Fruit fly (Drosophila melanogaster): Measurements from ENCODE around the gene CG7560.

The CG7560 gene

DNA sequence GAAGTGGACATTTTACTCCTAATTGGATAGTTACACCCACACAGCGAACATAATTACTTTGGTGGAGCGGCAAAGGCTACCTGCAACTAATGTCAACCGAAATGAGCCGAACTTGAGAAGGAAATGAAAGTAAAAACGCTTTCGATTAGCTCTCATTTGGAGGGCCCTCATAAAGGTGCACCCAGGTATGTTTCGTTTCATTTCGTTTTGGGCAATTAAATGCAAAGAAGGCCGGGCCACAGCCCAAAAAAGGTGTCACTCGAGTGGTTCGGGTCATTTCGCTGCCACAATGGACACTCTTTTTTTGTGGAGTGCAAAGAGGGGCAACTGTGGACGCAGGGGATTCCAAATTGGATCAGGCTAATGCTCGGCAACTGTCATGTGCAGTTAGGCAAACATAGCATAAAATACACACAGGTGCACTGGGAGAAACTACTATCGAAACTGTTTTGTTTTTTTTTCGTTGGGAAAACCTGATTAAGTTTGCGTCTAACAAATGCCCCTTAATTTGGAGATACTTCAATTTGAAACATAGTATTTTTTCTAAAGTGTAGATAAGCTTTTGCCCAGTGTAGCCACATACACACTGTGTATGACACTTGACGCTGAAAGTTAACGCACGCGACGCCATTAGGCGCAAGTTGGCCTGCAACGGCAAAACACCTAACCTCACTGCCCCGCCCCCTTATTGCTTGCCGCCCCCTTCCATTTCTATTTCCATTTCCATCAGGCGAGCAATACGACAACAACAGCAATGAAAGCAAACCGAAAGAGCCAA, 8.3 kb upstream of the CG7560 start (continued):
- TF ChIP-seq ssp (GFP tag; IDR thresholded peaks at IDR 0.05) (peak; percentile 86), CG31388 (GFP tag; optimal IDR thresholded peaks at IDR 0.05) (peak; percentile 78), ase (GFP tag; IDR thresholded peaks at IDR 0.05) (peak; percentile 91), CG17186 (GFP tag; optimal IDR thresholded peaks at IDR 0.05) (peak; percentile 84), CG4282 (GFP tag; optimal IDR thresholded peaks at IDR 0.05) (no peak), ERR (GFP tag; optimal IDR thresholded peaks at IDR 0.05) (peak; percentile 63), gem (tag; optimal IDR thresholded peaks at IDR 0.05) (peak; percentile 90), CG8944 (GFP tag; optimal IDR thresholded peaks at IDR 0.05) (peak; percentile 85), Dll (GFP tag; IDR thresholded peaks at IDR 0.05; ENCODE audit: partially characterized antibody) (no peak), CG4730 (GFP tag; IDR thresholded peaks at IDR 0.05) (peak; percentile 91), nmo (GFP tag; optimal IDR thresholded peaks at IDR 0.05) (peak; percentile 88), ara (GFP tag; IDR thresholded peaks at IDR 0.05) (peak; percentile 98), danr (GFP tag; IDR thresholded peaks at IDR 0.05) (peak; percentile 89), CG8359 (GFP tag; optimal IDR thresholded peaks at IDR 0.05; ENCODE audit: borderline replicate concordance) (peak; percentile 69), CG3847 (GFP tag; IDR thresholded peaks at IDR 0.05) (peak; percentile 70), CG3163 (GFP tag; optimal IDR thresholded peaks at IDR 0.05) (peak; percentile 69), eve (GFP tag; optimal IDR thresholded peaks at IDR 0.05) (peak; percentile 7 to 91), toy (GFP tag; IDR thresholded peaks at IDR 0.05) (peak; percentile 58), stwl (tag; optimal IDR thresholded peaks at IDR 0.05) (peak; percentile 16), CG2199 (GFP tag; IDR thresholded peaks at IDR 0.05) (peak; percentile 97), run (tag; optimal IDR thresholded peaks at IDR 0.05) (peak; percentile 71), CG12219 (GFP tag; optimal IDR thresholded peaks at IDR 0.05) (peak; percentile 66), Opbp (GFP tag; IDR thresholded peaks at IDR 0.05; ENCODE audit: partially characterized antibody) (no peak), grn (GFP tag; optimal IDR thresholded peaks at IDR 0.05) (peak; percentile 57), CG1233 (GFP tag; optimal IDR thresholded peaks at IDR 0.05) (peak; percentile 76), CG13123 (GFP tag; optimal IDR thresholded peaks at IDR 0.05) (peak; percentile 71), BEAF-32 (GFP tag; optimal IDR thresholded peaks at IDR 0.05) (no peak), crc (GFP tag; optimal IDR thresholded peaks at IDR 0.05) (peak; percentile 31), chinmo (GFP tag; IDR thresholded peaks at IDR 0.05; ENCODE audit: partially characterized antibody) (no peak), zf30C (GFP tag; optimal IDR thresholded peaks at IDR 0.05) (peak; percentile 76), dm (GFP tag; optimal IDR thresholded peaks at IDR 0.05) (peak; percentile 75), C15 (GFP tag; IDR thresholded peaks at IDR 0.05) (peak; percentile 84; the same call in 2 of the 3 replicates), ci (GFP tag; IDR thresholded peaks at IDR 0.05) (peak; percentile 98), mam (GFP tag; optimal IDR thresholded peaks at IDR 0.05) (peak; percentile 67), Kr (GFP tag; optimal IDR thresholded peaks at IDR 0.05) (peak; percentile 5), sim (GFP tag; IDR thresholded peaks at IDR 0.05) (peak; percentile 93), odd (GFP tag; optimal IDR thresholded peaks at IDR 0.05) (peak; percentile 70), CG10462 (GFP tag; optimal IDR thresholded peaks at IDR 0.05) (peak; percentile 82), CG32772 (GFP tag; IDR thresholded peaks at IDR 0.05) (peak; percentile 96), Jarid2 (GFP tag; optimal IDR thresholded peaks at IDR 0.05) (peak; percentile 52), gsb-n (tag; optimal IDR thresholded peaks at IDR 0.05) (peak; percentile 85), Antp (GFP tag; optimal IDR thresholded peaks at IDR 0.05) (peak; percentile 92), Bdp1 (GFP tag; optimal IDR thresholded peaks at IDR 0.05) (peak; percentile 59), Mes4 (GFP tag; optimal IDR thresholded peaks at IDR 0.05) (peak; percentile 76), aop (GFP tag; IDR thresholded peaks at IDR 0.05) (peak; percentile 89), CG10267 (tag; optimal IDR thresholded peaks at IDR 0.05) (peak; percentile 45), CG32767 (GFP tag; IDR thresholded peaks at IDR 0.05) (peak; percentile 86), CG15696 (tag; optimal IDR thresholded peaks at IDR 0.05) (peak; percentile 79), CG34224 (GFP tag; IDR thresholded peaks at IDR 0.05; ENCODE audit: partially characterized antibody) (no peak), seq (GFP tag; IDR thresholded peaks at IDR 0.05) (peak; percentile 80)
